Fruit fly (Drosophila melanogaster): Measurements from ENCODE around the gene CG7573.

CG7573 gene

dm6 chr3L:11293378-11293777, 18.2 kb upstream of the CG7573 start:
- TF ChIP-seq CG8301 (tag; optimal IDR thresholded peaks at IDR 0.05) (peak; percentile 19), Pif1B (GFP tag; optimal IDR thresholded peaks at IDR 0.05) (no peak), CG14655 (GFP tag; optimal IDR thresholded peaks at IDR 0.05) (peak; percentile 13), CG10348 (GFP tag; IDR thresholded peaks at IDR 0.05) (no peak), CG13204 (GFP tag; optimal IDR thresholded peaks at IDR 0.05) (peak; percentile 89), fd96Ca (GFP tag; IDR thresholded peaks at IDR 0.05) (peak; percentile 74), Ets98B (GFP tag; IDR thresholded peaks at IDR 0.05) (peak; percentile 64; the same call in 1 of the 2 replicates), EcR (GFP tag; optimal IDR thresholded peaks at IDR 0.05) (no peak), CG15710 (tag; optimal IDR thresholded peaks at IDR 0.05) (no peak), gl (tag; optimal IDR thresholded peaks at IDR 0.05) (no peak), CG17806 (tag; optimal IDR thresholded peaks at IDR 0.05) (peak; percentile 34), D1 (tag; optimal IDR thresholded peaks at IDR 0.05) (no peak), CG9948 (tag; optimal IDR thresholded peaks at IDR 0.05) (peak; percentile 20), Snoo (tag; optimal IDR thresholded peaks at IDR 0.05) (no peak), CG8159 (tag; optimal IDR thresholded peaks at IDR 0.05) (peak; percentile 35), CG12605 (GFP tag; IDR thresholded peaks at IDR 0.05) (peak; percentile 57; the same call in 1 of the 2 replicates), CG4496 (GFP tag; IDR thresholded peaks at IDR 0.05) (peak; percentile 74), Pif1A (GFP tag; optimal IDR thresholded peaks at IDR 0.05) (peak; percentile 36), rn (GFP tag; IDR thresholded peaks at IDR 0.05) (no peak), CG34367 (tag; optimal IDR thresholded peaks at IDR 0.05) (no peak), CG32121 (GFP tag; IDR thresholded peaks at IDR 0.05) (peak; percentile 62; the same call in 1 of the 2 replicates)

- TF ChIP-seq CG15710 (tag; optimal IDR thresholded peaks at IDR 0.05) (no peak), CG13204 (GFP tag; optimal IDR thresholded peaks at IDR 0.05) (peak; percentile 95), Ets98B (GFP tag; IDR thresholded peaks at IDR 0.05) (peak; percentile 66), CG32121 (GFP tag; IDR thresholded peaks at IDR 0.05) (peak; percentile 71), fd96Ca (GFP tag; IDR thresholded peaks at IDR 0.05) (peak; percentile 64), EcR (GFP tag; optimal IDR thresholded peaks at IDR 0.05) (peak; percentile 25), CG10348 (GFP tag; IDR thresholded peaks at IDR 0.05) (no peak), CG12605 (GFP tag; IDR thresholded peaks at IDR 0.05) (peak; percentile 61; the same call in 1 of the 2 replicates)
Observed at dm6 chr3L:11294496-11295163, 16.9 kb upstream of the CG7573 start.

- TF ChIP-seq Pif1B (GFP tag; optimal IDR thresholded peaks at IDR 0.05) (no peak), CG15710 (tag; optimal IDR thresholded peaks at IDR 0.05) (no peak), CG14655 (GFP tag; optimal IDR thresholded peaks at IDR 0.05) (no peak), CG9948 (tag; optimal IDR thresholded peaks at IDR 0.05) (no peak), CG4496 (GFP tag; IDR thresholded peaks at IDR 0.05) (no peak), EcR (GFP tag; optimal IDR thresholded peaks at IDR 0.05) (no peak), fd96Ca (GFP tag; IDR thresholded peaks at IDR 0.05) (no peak), CG8159 (tag; optimal IDR thresholded peaks at IDR 0.05) (no peak), Ets98B (GFP tag; IDR thresholded peaks at IDR 0.05) (no peak), CG34367 (tag; optimal IDR thresholded peaks at IDR 0.05) (no peak), Pif1A (GFP tag; optimal IDR thresholded peaks at IDR 0.05) (no peak), Snoo (tag; optimal IDR thresholded peaks at IDR 0.05) (no peak), CG8301 (tag; optimal IDR thresholded peaks at IDR 0.05) (no peak), CG17806 (tag; optimal IDR thresholded peaks at IDR 0.05) (no peak), gl (tag; optimal IDR thresholded peaks at IDR 0.05) (no peak)
Observed at dm6 chr3L:11295164-11295516, 16.4 kb upstream of the CG7573 start.

- TF ChIP-seq CG32121 (GFP tag; IDR thresholded peaks at IDR 0.05) (peak; percentile 73), CG17806 (tag; optimal IDR thresholded peaks at IDR 0.05) (no peak), Pif1A (GFP tag; optimal IDR thresholded peaks at IDR 0.05) (no peak), CG10348 (GFP tag; IDR thresholded peaks at IDR 0.05) (no peak), CG4496 (GFP tag; IDR thresholded peaks at IDR 0.05) (no peak; the same call in 2 of the 3 replicates), CG8301 (tag; optimal IDR thresholded peaks at IDR 0.05) (no peak), CG8159 (tag; optimal IDR thresholded peaks at IDR 0.05) (no peak), fd96Ca (GFP tag; IDR thresholded peaks at IDR 0.05) (no peak; the same call in 1 of the 3 replicates), D1 (tag; optimal IDR thresholded peaks at IDR 0.05) (no peak), CG9948 (tag; optimal IDR thresholded peaks at IDR 0.05) (no peak), Ets98B (GFP tag; IDR thresholded peaks at IDR 0.05) (peak; percentile 36; the same call in 1 of the 2 replicates), CG13204 (GFP tag; optimal IDR thresholded peaks at IDR 0.05) (peak; percentile 94), EcR (GFP tag; optimal IDR thresholded peaks at IDR 0.05) (no peak)
Observed at dm6 chr3L:11295777-11296149, 15.8 kb upstream of the CG7573 start, which contains the start of gene Dyro. Gene Dyro, minus strand, starts transcription at chr3L:11295919.

- TF ChIP-seq CG9948 (tag; optimal IDR thresholded peaks at IDR 0.05) (peak; percentile 92), CG34367 (tag; optimal IDR thresholded peaks at IDR 0.05) (peak; percentile 82), CG15710 (tag; optimal IDR thresholded peaks at IDR 0.05) (peak; percentile 90), Ets98B (GFP tag; IDR thresholded peaks at IDR 0.05) (peak; percentile 60), EcR (GFP tag; optimal IDR thresholded peaks at IDR 0.05) (peak; percentile 5), CG13204 (GFP tag; optimal IDR thresholded peaks at IDR 0.05) (peak; percentile 42), Pif1A (GFP tag; optimal IDR thresholded peaks at IDR 0.05) (peak; percentile 89), CG12605 (GFP tag; IDR thresholded peaks at IDR 0.05) (peak; percentile 50; the same call in 1 of the 2 replicates), CG8159 (tag; optimal IDR thresholded peaks at IDR 0.05) (peak; percentile 94), CG8301 (tag; optimal IDR thresholded peaks at IDR 0.05) (peak; percentile 94), fd96Ca (GFP tag; IDR thresholded peaks at IDR 0.05) (peak; percentile 74; the same call in 1 of the 3 replicates), Snoo (tag; optimal IDR thresholded peaks at IDR 0.05) (peak; percentile 87), rn (GFP tag; IDR thresholded peaks at IDR 0.05) (peak; percentile 61; the same call in 1 of the 2 replicates), CG17806 (tag; optimal IDR thresholded peaks at IDR 0.05) (peak; percentile 86), CG14655 (GFP tag; optimal IDR thresholded peaks at IDR 0.05) (peak; percentile 97), CG10348 (GFP tag; IDR thresholded peaks at IDR 0.05) (no peak; the same call in 1 of the 2 replicates), gl (tag; optimal IDR thresholded peaks at IDR 0.05) (peak; percentile 28), CG32121 (GFP tag; IDR thresholded peaks at IDR 0.05) (peak; percentile 64), Pif1B (GFP tag; optimal IDR thresholded peaks at IDR 0.05) (peak; percentile 82), D1 (tag; optimal IDR thresholded peaks at IDR 0.05) (peak; percentile 90), CG4496 (GFP tag; IDR thresholded peaks at IDR 0.05) (peak; percentile 77)
Observed at dm6 chr3L:11296150-11296800, 15.3 kb upstream of the CG7573 start.
